Fruit fly (Drosophila melanogaster): ENCODE measurements around the gene CG14710.

dm6 chr3R:11617363-11617762 lies 2.5 kb upstream of the CG14710 start:
- TF ChIP-seq fru (optimal IDR thresholded peaks at IDR 0.05) (no peak), CG10565 (GFP tag; optimal IDR thresholded peaks at IDR 0.05) (no peak), gsb-n (tag; optimal IDR thresholded peaks at IDR 0.05) (peak; percentile 70)
